Worm (Caenorhabditis elegans): ENCODE measurements around the gene ZK1290.5.

The ZK1290.5 gene

ce11 chrII:7554716-7555247 lies 25.3 kb downstream of the ZK1290.5 start (continued):
- TF ChIP-seq mxl-3 (GFP tag; optimal IDR thresholded peaks at IDR 0.05), result peak; percentile 31
- TF ChIP-seq zag-1 (tag; optimal IDR thresholded peaks at IDR 0.05), result no peak
- TF ChIP-seq php-3 (GFP tag; IDR thresholded peaks at IDR 0.05), result peak; percentile 74
- no peak for TF ChIP-seq dmd-9 (GFP tag; IDR thresholded peaks at IDR 0.05)
- no peak for TF ChIP-seq ces-1 (GFP tag; optimal IDR thresholded peaks at IDR 0.05)
- TF ChIP-seq daf-16 (GFP tag; optimal IDR thresholded peaks at IDR 0.05), result no peak
- peak; percentile 85 for TF ChIP-seq daf-16 (tag; optimal IDR thresholded peaks at IDR 0.05)
- TF ChIP-seq aly-2 (tag; optimal IDR thresholded peaks at IDR 0.05), result no peak
- no peak for TF ChIP-seq nhr-76 (tag; optimal IDR thresholded peaks at IDR 0.05)
- no peak for TF ChIP-seq daf-12 (tag; optimal IDR thresholded peaks at IDR 0.05)
- no peak for TF ChIP-seq daf-8 (GFP tag; IDR thresholded peaks at IDR 0.05)
- no peak for TF ChIP-seq hmg-1.1 (GFP tag; IDR thresholded peaks at IDR 0.05)
- TF ChIP-seq ztf-11 (tag; optimal IDR thresholded peaks at IDR 0.05), result no peak
- TF ChIP-seq unc-62 (GFP tag; optimal IDR thresholded peaks at IDR 0.05 in 1 of 2), result peak in 1 of 2 experiments; percentile 98
- no peak for TF ChIP-seq unc-62 (tag; optimal IDR thresholded peaks at IDR 0.05)
- TF ChIP-seq dpl-1 (GFP tag; optimal IDR thresholded peaks at IDR 0.05), result no peak
- no peak for TF ChIP-seq ceh-28 (tag; optimal IDR thresholded peaks at IDR 0.05)
- no peak for TF ChIP-seq rbr-2 (tag; optimal IDR thresholded peaks at IDR 0.05)
- TF ChIP-seq nhr-6 (tag; optimal IDR thresholded peaks at IDR 0.05), result no peak
- no peak for TF ChIP-seq Y5F2A.4 (GFP tag; optimal IDR thresholded peaks at IDR 0.05)
- TF ChIP-seq daf-19 (GFP tag; conservative IDR thresholded peaks at IDR 0.05), result no peak
- 0 out of 2 replicates have a peak, but pooled peaks have one; percentile 20 for TF ChIP-seq nhr-42 (GFP tag; IDR thresholded peaks at IDR 0.05)
- TF ChIP-seq snpc-1.2 (GFP tag; IDR thresholded peaks at IDR 0.05), result no peak
- TF ChIP-seq zip-2 (tag; optimal IDR thresholded peaks at IDR 0.05), result no peak
- no peak for TF ChIP-seq ceh-62 (tag; optimal IDR thresholded peaks at IDR 0.05)
- TF ChIP-seq set-16 (GFP tag; IDR thresholded peaks at IDR 0.05), result no peak
- TF ChIP-seq lin-1 (GFP tag; IDR thresholded peaks at IDR 0.05), result peak; percentile 84
- TF ChIP-seq ctbp-1 (GFP tag; IDR thresholded peaks at IDR 0.05), result no peak
- no peak for TF ChIP-seq mes-2 (tag; optimal IDR thresholded peaks at IDR 0.05; ENCODE audit: poor library complexity, severe bottlenecking)
- TF ChIP-seq gei-8 (GFP tag; optimal IDR thresholded peaks at IDR 0.05), result no peak
- no peak for TF ChIP-seq F49E8.2 (tag; optimal IDR thresholded peaks at IDR 0.05; ENCODE audit: borderline replicate concordance)
- TF ChIP-seq mep-1 (tag; optimal IDR thresholded peaks at IDR 0.05), result peak; percentile 55
- TF ChIP-seq ZK546.5 (tag; optimal IDR thresholded peaks at IDR 0.05), result no peak
- peak; percentile 91 for TF ChIP-seq dve-1 (tag; optimal IDR thresholded peaks at IDR 0.05; ENCODE audit: insufficient read depth)
- no peak for TF ChIP-seq sdz-12 (GFP tag; optimal IDR thresholded peaks at IDR 0.05)
- TF ChIP-seq lim-7 (GFP tag; IDR thresholded peaks at IDR 0.05), result no peak
- TF ChIP-seq jun-1 (tag; optimal IDR thresholded peaks at IDR 0.05), result no peak
- TF ChIP-seq spr-3 (GFP tag; optimal IDR thresholded peaks at IDR 0.05), result no peak
- peak in 1 of 2 experiments; percentile 81 for TF ChIP-seq mdl-1 (tag; optimal IDR thresholded peaks at IDR 0.05)
- TF ChIP-seq ceh-20 (GFP tag; IDR thresholded peaks at IDR 0.05), result no peak
- TF ChIP-seq nhr-102 (tag; optimal IDR thresholded peaks at IDR 0.05), result peak; percentile 66
- no peak for TF ChIP-seq T26A8.4 (GFP tag; IDR thresholded peaks at IDR 0.05)
- no peak for TF ChIP-seq nhr-111 (GFP tag; optimal IDR thresholded peaks at IDR 0.05)
- no peak for TF ChIP-seq lin-13 (GFP tag; optimal IDR thresholded peaks at IDR 0.05)
- TF ChIP-seq nhr-10 (tag; optimal IDR thresholded peaks at IDR 0.05), result no peak
- TF ChIP-seq ceh-44 (GFP tag; IDR thresholded peaks at IDR 0.05), result no peak
- no peak for TF ChIP-seq madf-5 (GFP tag; IDR thresholded peaks at IDR 0.05)
